Worm (Caenorhabditis elegans): ENCODE measurements around the gene seb-3.
A peak's percentile ranks its signal among the peaks of the same experiment; 100 is the strongest.

The seb-3 gene

DNA sequence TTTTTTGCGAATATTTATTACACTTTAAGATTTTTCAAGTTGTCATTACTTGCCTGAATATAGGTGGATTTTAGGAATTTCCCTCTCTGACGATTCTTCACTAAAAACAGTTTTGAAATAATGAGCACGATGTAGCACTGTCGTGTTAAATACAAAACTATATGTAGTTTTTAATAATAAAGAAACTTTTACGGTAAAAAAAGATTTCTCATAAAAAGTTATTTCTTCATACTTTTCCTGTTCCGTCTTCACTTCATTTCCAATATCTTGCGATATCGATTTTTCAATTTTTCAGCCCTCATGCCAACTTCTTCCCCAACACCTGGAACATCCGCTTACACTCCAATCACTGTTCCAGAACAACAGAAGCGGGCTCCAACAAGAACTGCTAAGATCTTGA is 26.3 kb downstream of the seb-3 start, which contains the start of gene H03G16.6:
H03G16.6 (plus strand) TSS at position 301 of the 400 bp plus-strand sequence.
- TF ChIP-seq ceh-82 (tag; optimal IDR thresholded peaks at IDR 0.05) (no peak), ztf-11 (tag; optimal IDR thresholded peaks at IDR 0.05) (no peak), isw-1 (GFP tag; IDR thresholded peaks at IDR 0.05) (no peak), nhr-76 (tag; optimal IDR thresholded peaks at IDR 0.05) (no peak), tlp-1 (tag; optimal IDR thresholded peaks at IDR 0.05) (no peak), sptf-1 (tag; optimal IDR thresholded peaks at IDR 0.05) (no peak), hpl-2 (GFP tag; optimal IDR thresholded peaks at IDR 0.05) (no peak), nhr-71 (tag; optimal IDR thresholded peaks at IDR 0.05) (no peak), fkh-8 (tag; optimal IDR thresholded peaks at IDR 0.05) (no peak), nhr-237 (tag; optimal IDR thresholded peaks at IDR 0.05) (no peak), unc-98 (GFP tag; IDR thresholded peaks at IDR 0.05) (no peak), ama-1 (optimal IDR thresholded peaks at IDR 0.05) (no peak), irx-1 (tag; optimal IDR thresholded peaks at IDR 0.05) (no peak), nhr-28 (tag; optimal IDR thresholded peaks at IDR 0.05) (no peak), nhr-84 (tag; optimal IDR thresholded peaks at IDR 0.05) (no peak), egl-27 (tag; optimal IDR thresholded peaks at IDR 0.05) (no peak), lin-39 (tag; optimal IDR thresholded peaks at IDR 0.05) (no peak), mef-2 (tag; optimal IDR thresholded peaks at IDR 0.05) (no peak), ceh-8 (GFP tag; optimal IDR thresholded peaks at IDR 0.05) (no peak)

- TF ChIP-seq efl-1 (optimal IDR thresholded peaks at IDR 0.05): no peak
- TF ChIP-seq efl-1 (GFP tag; optimal IDR thresholded peaks at IDR 0.05 in 1 of 2): peak in 1 of 2 experiments; percentile 67
- TF ChIP-seq nhr-237 (tag; optimal IDR thresholded peaks at IDR 0.05): no peak
Observed at ce11 chrX:15053223-15053933, 27.3 kb downstream of the seb-3 start, which contains the start of gene H03G16.1. Gene H03G16.1, plus strand, starts transcription at chrX:15053883.

- TF ChIP-seq snu-23 (GFP tag; optimal IDR thresholded peaks at IDR 0.05): no peak
- no peak for TF ChIP-seq nhr-20 (tag; optimal IDR thresholded peaks at IDR 0.05)
- no peak for TF ChIP-seq F16B12.6 (tag; optimal IDR thresholded peaks at IDR 0.05)
- TF ChIP-seq nhr-11 (tag; optimal IDR thresholded peaks at IDR 0.05): no peak
- TF ChIP-seq ceh-88 (GFP tag; IDR thresholded peaks at IDR 0.05): no peak
- no peak for TF ChIP-seq ets-5 (GFP tag; IDR thresholded peaks at IDR 0.05)
- TF ChIP-seq ceh-63 (GFP tag; optimal IDR thresholded peaks at IDR 0.05): no peak
- no peak for TF ChIP-seq zag-1 (tag; optimal IDR thresholded peaks at IDR 0.05)
Observed at ce11 chrX:15055914-15056313, 29.8 kb downstream of the seb-3 start, which contains the start of gene H03G16.7. Gene H03G16.7, minus strand, starts transcription at chrX:15056014.

- TF ChIP-seq irx-1 (tag; optimal IDR thresholded peaks at IDR 0.05): no peak
- TF ChIP-seq hpl-2 (GFP tag; optimal IDR thresholded peaks at IDR 0.05): no peak
- TF ChIP-seq unc-62 (GFP tag; optimal IDR thresholded peaks at IDR 0.05): no peak
- TF ChIP-seq vab-15 (tag; optimal IDR thresholded peaks at IDR 0.05): no peak
- no peak for TF ChIP-seq F16B12.6 (tag; optimal IDR thresholded peaks at IDR 0.05)
- TF ChIP-seq blmp-1 (tag; optimal IDR thresholded peaks at IDR 0.05): no peak
- TF ChIP-seq zag-1 (tag; optimal IDR thresholded peaks at IDR 0.05): no peak
- no peak for TF ChIP-seq C04F5.9 (tag; optimal IDR thresholded peaks at IDR 0.05)
- TF ChIP-seq fkh-4 (tag; optimal IDR thresholded peaks at IDR 0.05; ENCODE audit: borderline replicate concordance): no peak
- no peak for TF ChIP-seq isw-1 (GFP tag; IDR thresholded peaks at IDR 0.05)
- no peak for TF ChIP-seq unc-98 (GFP tag; IDR thresholded peaks at IDR 0.05)
Observed at ce11 chrX:15056737-15057136, 30.6 kb downstream of the seb-3 start, which contains the start of gene H03G16.5. Gene H03G16.5, minus strand, starts transcription at chrX:15056837.

- TF ChIP-seq unc-130 (tag; optimal IDR thresholded peaks at IDR 0.05) (no peak), lin-35 (GFP tag; optimal IDR thresholded peaks at IDR 0.05) (no peak), nhr-11 (tag; optimal IDR thresholded peaks at IDR 0.05) (no peak), dsc-1 (tag; optimal IDR thresholded peaks at IDR 0.05) (no peak), C34B4.2 (tag; optimal IDR thresholded peaks at IDR 0.05) (no peak), ama-1 (optimal IDR thresholded peaks at IDR 0.05) (no peak), mep-1 (tag; optimal IDR thresholded peaks at IDR 0.05) (no peak)
Observed at ce11 chrX:15057900-15058299, 31.8 kb downstream of the seb-3 start.
